Worm (Caenorhabditis elegans) whole organism, L4/young adult: ENCODE results near the gene C35D10.17.

Source experiments
- W03F9.2 ChIP-seq: fragments of 150-350 bp; optimal IDR thresholded peaks from 2 replicates; lab custom pipeline; 2014; ENCODE audit warnings: missing biosample characterization, missing genetic modification characterization
- him-1 ChIP-seq: sonication (generic microtip); optimal IDR thresholded peaks from 2 replicates; lab custom pipeline; 2016; ENCODE audit warnings: missing genotype, missing genetic modification reagents, missing genetic modification characterization, missing compliant biosample characterization

DNA sequence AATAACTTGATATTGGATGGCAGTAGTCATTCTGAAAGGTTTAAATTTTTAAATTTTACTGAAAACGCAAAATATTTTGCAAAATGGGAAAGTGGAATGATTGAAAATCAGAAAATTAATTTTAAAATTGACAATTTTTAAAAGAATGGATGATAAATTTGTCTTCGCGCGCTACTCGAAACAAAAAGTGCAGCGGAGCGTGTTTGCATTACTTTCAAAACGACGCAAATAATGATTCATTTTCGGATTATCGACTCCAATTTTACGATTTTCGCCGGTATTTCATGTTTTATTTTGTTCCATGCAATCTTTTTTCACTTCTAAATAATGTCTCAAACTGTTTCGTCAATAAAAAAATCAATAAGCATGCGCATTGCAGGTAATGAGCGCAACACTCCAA is 11.4 kb downstream of the C35D10.17 start, which contains the start of the genes tost-1 and arx-6:
- TF ChIP-seq him-1 (tag; lab: Kevin White, UChicago), result no peak
- TF ChIP-seq W03F9.2, result no peak
